Fruit fly (Drosophila melanogaster) whole organism, embryonic: Measurements from ENCODE around the gene CG6693.

ENCODE experiments used
- Bdp1 ChIP-seq: fragments of 200-800 bp; sonication (Bioruptor generic); optimal IDR thresholded peaks from 3 replicates; lab custom pipeline; 2016; ENCODE audit warnings: missing biosample characterization, missing genetic modification characterization
- CG10462 ChIP-seq: fragments of 200-800 bp; sonication (Bioruptor generic); optimal IDR thresholded peaks from 2 replicates; lab custom pipeline; 2016; ENCODE audit warnings: missing biosample characterization, missing genetic modification characterization
- CG10654 ChIP-seq: fragments of 200-800 bp; sonication (Bioruptor generic); optimal IDR thresholded peaks from 2 replicates; lab custom pipeline; 2016; ENCODE audit warnings: missing biosample characterization, missing genetic modification characterization
- CG12155 ChIP-seq: fragments of 200-800 bp; sonication (Bioruptor generic); optimal IDR thresholded peaks from 3 replicates; lab custom pipeline; 2016; ENCODE audit warnings: missing biosample characterization, missing genetic modification characterization
- CG13775 ChIP-seq: fragments of 200-800 bp; sonication (Bioruptor generic); optimal IDR thresholded peaks from 3 replicates; lab custom pipeline; 2017; ENCODE audit warnings: missing biosample characterization, mild to moderate bottlenecking, missing genetic modification characterization
- CG14710 ChIP-seq: fragments of 200-800 bp; sonication (Bioruptor generic); optimal IDR thresholded peaks from 3 replicates; lab custom pipeline; 2019; ENCODE audit warnings: missing biosample characterization, mild to moderate bottlenecking, missing genetic modification characterization, moderate library complexity
- CG16779 ChIP-seq: fragments of 200-800 bp; sonication (Bioruptor generic); IDR thresholded peaks from 2 replicates; pipeline ENCODE4 v1.3.6; 2022; ENCODE audit warnings: missing biosample characterization, missing genetic modification characterization
- CG17186 ChIP-seq: fragments of 200-800 bp; sonication (Bioruptor generic); optimal IDR thresholded peaks from 3 replicates; lab custom pipeline; 2017; ENCODE audit warnings: missing biosample characterization, missing genetic modification reagents, missing genetic modification characterization
- CG2202 ChIP-seq: fragments of 200-800 bp; sonication (Bioruptor generic); optimal IDR thresholded peaks from 2 replicates; lab custom pipeline; 2018; ENCODE audit warnings: missing biosample characterization, mild to moderate bottlenecking, missing genetic modification characterization
- CG2712 ChIP-seq: fragments of 200-800 bp; optimal IDR thresholded peaks from 3 replicates; lab custom pipeline; 2019; ENCODE audit warnings: missing biosample characterization, mild to moderate bottlenecking, missing genetic modification characterization, moderate library complexity
- CG3065 ChIP-seq: fragments of 200-800 bp; sonication (Bioruptor generic); optimal IDR thresholded peaks from 2 replicates; lab custom pipeline; 2016; ENCODE audit warnings: missing biosample characterization, missing genetic modification characterization
- CG3407 ChIP-seq: fragments of 200-800 bp; sonication (Bioruptor generic); optimal IDR thresholded peaks from 2 replicates; lab custom pipeline; 2018; ENCODE audit warnings: missing biosample characterization, mild to moderate bottlenecking, missing genetic modification characterization
- CG34422 ChIP-seq: fragments of 200-800 bp; sonication (Bioruptor generic); IDR thresholded peaks from 3 replicates; pipeline ENCODE4 v1.3.6; 2022; ENCODE audit warnings: missing biosample characterization, missing genetic modification characterization
- CG42726 ChIP-seq: fragments of 200-800 bp; sonication (Bioruptor generic); IDR thresholded peaks from 2 replicates; pipeline ENCODE4 v1.3.6; 2022; ENCODE audit warnings: missing biosample characterization, missing genetic modification characterization; ENCODE audit not compliant: partially characterized antibody
- CG5180 ChIP-seq: fragments of 200-800 bp; sonication (Bioruptor generic); optimal IDR thresholded peaks from 3 replicates; lab custom pipeline; 2017; ENCODE audit warnings: missing biosample characterization, missing genetic modification characterization, mild to moderate bottlenecking, moderate library complexity, missing genetic modification reagents
- CG6791 ChIP-seq: fragments of 200-800 bp; sonication (Bioruptor generic); IDR thresholded peaks from 3 replicates; pipeline ENCODE4 v1.3.6; 2022; ENCODE audit warnings: missing biosample characterization, missing genetic modification characterization; ENCODE audit not compliant: partially characterized antibody
- CG7928 ChIP-seq: fragments of 200-800 bp; sonication (Bioruptor generic); optimal IDR thresholded peaks from 2 replicates; lab custom pipeline; 2017; ENCODE audit warnings: missing biosample characterization, mild to moderate bottlenecking, missing genetic modification characterization
- CG7987 ChIP-seq: fragments of 200-800 bp; sonication (Bioruptor generic); optimal IDR thresholded peaks from 2 replicates; lab custom pipeline; 2018; ENCODE audit warnings: missing biosample characterization, mild to moderate bottlenecking, missing genetic modification characterization, moderate library complexity
- CG8388 ChIP-seq: fragments of 200-800 bp; sonication (Bioruptor generic); optimal IDR thresholded peaks from 2 replicates; lab custom pipeline; 2019; ENCODE audit warnings: missing biosample characterization, mild to moderate bottlenecking, missing genetic modification characterization, moderate library complexity
- CG8765 ChIP-seq: fragments of 200-800 bp; sonication (Bioruptor generic); IDR thresholded peaks from 2 replicates; pipeline ENCODE4 v1.3.6; 2022; ENCODE audit warnings: missing biosample characterization, missing genetic modification characterization
- CG9609 ChIP-seq: fragments of 200-800 bp; sonication (Bioruptor generic); optimal IDR thresholded peaks from 3 replicates; lab custom pipeline; 2016; ENCODE audit warnings: missing biosample characterization, missing genetic modification characterization
- CG9797 ChIP-seq: fragments of 200-800 bp; sonication (Bioruptor generic); optimal IDR thresholded peaks from 3 replicates; lab custom pipeline; 2018; ENCODE audit warnings: missing biosample characterization, mild to moderate bottlenecking, missing genetic modification characterization
- CrebB ChIP-seq: fragments of 200-800 bp; sonication (Bioruptor generic); optimal IDR thresholded peaks from 3 replicates; lab custom pipeline; 2018; ENCODE audit warnings: missing biosample characterization, mild to moderate bottlenecking, missing genetic modification characterization
- Dbx ChIP-seq: fragments of 200-800 bp; sonication (Bioruptor generic); IDR thresholded peaks from 3 replicates; pipeline ENCODE4 v1.3.6; 2022; ENCODE audit warnings: missing biosample characterization, missing genetic modification characterization
- Dll ChIP-seq: fragments of 200-800 bp; sonication (Bioruptor generic); IDR thresholded peaks from 4 replicates; pipeline ENCODE4 v1.3.6; 2022; ENCODE audit warnings: missing biosample characterization, missing genetic modification characterization; ENCODE audit not compliant: partially characterized antibody
- Dp ChIP-seq: fragments of 200-800 bp; sonication (Bioruptor generic); optimal IDR thresholded peaks from 2 replicates; lab custom pipeline; 2018; ENCODE audit warnings: missing biosample characterization, mild to moderate bottlenecking, missing genetic modification characterization, moderate library complexity
- Elba2 ChIP-seq: fragments of 200-800 bp; sonication (Bioruptor generic); optimal IDR thresholded peaks from 3 replicates; lab custom pipeline; 2016; ENCODE audit warnings: missing biosample characterization, missing genetic modification characterization
- Fer3 ChIP-seq: fragments of 200-800 bp; sonication (Bioruptor generic); optimal IDR thresholded peaks from 2 replicates; lab custom pipeline; 2018; ENCODE audit warnings: missing biosample characterization, mild to moderate bottlenecking, missing genetic modification characterization, moderate library complexity
- HHEX ChIP-seq: fragments of 200-800 bp; sonication (Bioruptor generic); optimal IDR thresholded peaks from 3 replicates; lab custom pipeline; 2017; ENCODE audit warnings: missing biosample characterization, mild to moderate bottlenecking, missing genetic modification characterization, missing genetic modification reagents
- Hr51 ChIP-seq, 2 experiments: fragments of 200-800 bp; sonication (Bioruptor generic); optimal IDR thresholded peaks; 2 replicates in 1 of 2; 3 replicates in 1 of 2; lab custom pipeline; 2016 to 2018; ENCODE audit warnings: missing biosample characterization in 2 of 2, missing genetic modification characterization in 2 of 2, mild to moderate bottlenecking in 1 of 2, moderate library complexity in 1 of 2
- br ChIP-seq: fragments of >200 bp; optimal IDR thresholded peaks from 2 replicates; lab custom pipeline; 2017
- chif ChIP-seq, 2 experiments: fragments of 200-800 bp; sonication (Bioruptor generic); optimal IDR thresholded peaks; 3 replicates each; lab custom pipeline; 2016; ENCODE audit warnings: missing biosample characterization in 2 of 2, missing genetic modification characterization in 2 of 2
- dati ChIP-seq: fragments of 200-800 bp; sonication (Bioruptor generic); IDR thresholded peaks from 2 replicates; pipeline ENCODE4 v1.3.6; 2022; ENCODE audit warnings: missing biosample characterization, missing genetic modification characterization
- dmrt11E ChIP-seq: fragments of 200-800 bp; sonication (Bioruptor generic); optimal IDR thresholded peaks from 3 replicates; lab custom pipeline; 2018; ENCODE audit warnings: missing biosample characterization, mild to moderate bottlenecking, missing genetic modification characterization, moderate library complexity
- dmrt99B ChIP-seq: fragments of 200-800 bp; sonication (Bioruptor generic); optimal IDR thresholded peaks from 2 replicates; lab custom pipeline; 2018; ENCODE audit warnings: missing biosample characterization, mild to moderate bottlenecking, missing genetic modification characterization, moderate library complexity
- exex ChIP-seq: fragments of 200-800 bp; sonication (Bioruptor generic); optimal IDR thresholded peaks from 4 replicates; lab custom pipeline; 2018; ENCODE audit warnings: missing biosample characterization, mild to moderate bottlenecking, missing genetic modification characterization, moderate library complexity
- fd102C ChIP-seq: fragments of 200-800 bp; sonication (Bioruptor generic); optimal IDR thresholded peaks from 2 replicates; lab custom pipeline; 2018; ENCODE audit warnings: missing biosample characterization, mild to moderate bottlenecking, missing genetic modification characterization, moderate library complexity
- gfzf ChIP-seq: fragments of 200-800 bp; sonication (Bioruptor generic); optimal IDR thresholded peaks from 2 replicates; lab custom pipeline; 2016; ENCODE audit warnings: missing biosample characterization, mild to moderate bottlenecking, missing genetic modification characterization, moderate library complexity
- hkb ChIP-seq, 2 experiments: fragments of 200-800 bp in 1 of 2; fragments of >200 bp in 1 of 2; sonication (Bioruptor generic) in 1 of 2; IDR thresholded peaks in 1 of 2; optimal IDR thresholded peaks in 1 of 2; 2 replicates each; pipeline versions ENCODE4 v1.3.6 to Lab custom; 2017 to 2022; ENCODE audit warnings: missing biosample characterization in 1 of 2, missing genetic modification characterization in 1 of 2
- jumu ChIP-seq: fragments of 200-800 bp; sonication (Bioruptor generic); optimal IDR thresholded peaks from 3 replicates; lab custom pipeline; 2016; ENCODE audit warnings: missing biosample characterization, missing genetic modification characterization
- lmd ChIP-seq: fragments of 200-800 bp; sonication (Bioruptor generic); IDR thresholded peaks from 2 replicates; pipeline ENCODE4 v1.3.6; 2022; ENCODE audit warnings: missing biosample characterization, missing genetic modification characterization
- mld ChIP-seq: fragments of 200-800 bp; sonication (Bioruptor generic); IDR thresholded peaks from 3 replicates; pipeline ENCODE4 v1.3.6; 2022; ENCODE audit warnings: missing biosample characterization, missing genetic modification characterization; ENCODE audit not compliant: partially characterized antibody
- nom ChIP-seq: fragments of 200-800 bp; sonication (Bioruptor generic); optimal IDR thresholded peaks from 2 replicates; lab custom pipeline; 2017; ENCODE audit warnings: missing biosample characterization, missing genetic modification characterization, mild to moderate bottlenecking, moderate library complexity, missing genetic modification reagents
- oc ChIP-seq: fragments of 200-800 bp; sonication (Bioruptor generic); optimal IDR thresholded peaks from 2 replicates; lab custom pipeline; 2018; ENCODE audit warnings: missing biosample characterization, mild to moderate bottlenecking, missing genetic modification characterization, moderate library complexity
- odd ChIP-seq: fragments of 200-800 bp; sonication (Bioruptor generic); optimal IDR thresholded peaks from 2 replicates; lab custom pipeline; 2017; ENCODE audit warnings: missing biosample characterization, mild to moderate bottlenecking, missing genetic modification characterization
- sd ChIP-seq: fragments of 200-800 bp; sonication (Bioruptor generic); optimal IDR thresholded peaks from 3 replicates; lab custom pipeline; 2018; ENCODE audit warnings: missing biosample characterization, mild to moderate bottlenecking, missing genetic modification characterization, moderate library complexity
- sima ChIP-seq: fragments of 200-800 bp; sonication (Bioruptor generic); optimal IDR thresholded peaks from 2 replicates; lab custom pipeline; 2016; ENCODE audit warnings: missing biosample characterization, missing genetic modification characterization
- tio ChIP-seq: fragments of 200-800 bp; sonication (Bioruptor generic); optimal IDR thresholded peaks from 2 replicates; lab custom pipeline; 2017; ENCODE audit warnings: missing biosample characterization, missing genetic modification characterization, inconsistent platforms
- usp ChIP-seq: fragments of >200 bp; optimal IDR thresholded peaks from 2 replicates; lab custom pipeline; 2017; ENCODE audit warnings: missing biosample characterization, missing genetic modification characterization

CG6693 gene

dm6 chr3R:11226496-11226895 is 5.1 kb upstream of the CG6693 start, which contains the start of gene CG17726 (continued):
- TF ChIP-seq CrebB (tag; lab: Kevin White, UChicago) (peak; percentile 96), CG3407 (GFP tag; lab: Kevin White, UChicago) (peak; percentile 94), odd (GFP tag; lab: Kevin White, UChicago) (peak; percentile 94), gfzf (GFP tag; lab: Kevin White, UChicago) (peak; percentile 20), CG5180 (GFP tag; lab: Kevin White, UChicago) (no peak), sima (peak; percentile 66), chif (GFP tag; optimal IDR thresholded peaks at IDR 0.05; lab: Kevin White, UChicago) (peak; percentile 86 to 94), jumu (GFP tag; lab: Kevin White, UChicago) (peak; percentile 79), dati (GFP tag; lab: Robert Waterston, UW) (peak; percentile 94), Dll (GFP tag; lab: Robert Waterston, UW) (peak; percentile 32; the same call in 1 of the 4 replicates), nom (peak; percentile 93), Dp (GFP tag; lab: Kevin White, UChicago) (peak; percentile 19), exex (no peak), Hr51 (GFP tag; optimal IDR thresholded peaks at IDR 0.05; lab: Kevin White, UChicago) (peak; percentile 91 to 98), CG2712 (tag; lab: Kevin White, UChicago) (peak; percentile 99), CG16779 (peak; percentile 90), Bdp1 (GFP tag; lab: Kevin White, UChicago) (peak; percentile 82), CG7987 (peak; percentile 65), CG9609 (GFP tag; lab: Kevin White, UChicago) (peak; percentile 86), CG42726 (GFP tag; lab: Robert Waterston, UW) (no peak), tio (no peak), Dbx (GFP tag; lab: Robert Waterston, UW) (peak; percentile 98), br (lab: Kevin White, UChicago) (no peak), CG3065 (GFP tag; lab: Kevin White, UChicago) (peak; percentile 93), dmrt99B (tag; lab: Kevin White, UChicago) (peak; percentile 97), CG12155 (GFP tag; lab: Kevin White, UChicago) (peak; percentile 95), CG8765 (peak; percentile 97), mld (no peak), CG13775 (GFP tag; lab: Kevin White, UChicago) (peak; percentile 96), CG17186 (GFP tag; lab: Kevin White, UChicago) (peak; percentile 66), CG10654 (GFP tag; lab: Kevin White, UChicago) (peak; percentile 93), sd (tag; lab: Kevin White, UChicago) (peak; percentile 92), Elba2 (GFP tag; lab: Kevin White, UChicago) (peak; percentile 88), HHEX (GFP tag; lab: Kevin White, UChicago) (peak; percentile 91), fd102C (GFP tag; lab: Kevin White, UChicago) (peak; percentile 91), oc (tag; lab: Kevin White, UChicago) (peak; percentile 98), usp (GFP tag; lab: Kevin White, UChicago) (no peak), CG8388 (GFP tag; lab: Kevin White, UChicago) (peak; percentile 98), hkb (optimal IDR thresholded peaks at IDR 0.05; lab: Kevin White, UChicago) (no peak), hkb (GFP tag; IDR thresholded peaks at IDR 0.05; lab: Robert Waterston, UW) (peak; percentile 98), lmd (GFP tag; lab: Robert Waterston, UW) (peak; percentile 98), CG34422 (GFP tag; lab: Robert Waterston, UW) (peak; percentile 98), Fer3 (tag; lab: Kevin White, UChicago) (peak; percentile 98), CG2202 (peak; percentile 95), dmrt11E (tag; lab: Kevin White, UChicago) (peak; percentile 99), CG10462 (GFP tag; lab: Kevin White, UChicago) (peak; percentile 96), CG6791 (no peak), CG7928 (GFP tag; lab: Kevin White, UChicago) (peak; percentile 65), CG14710 (tag; lab: Kevin White, UChicago) (peak; percentile 97), CG9797 (peak; percentile 12)
